Worm (Caenorhabditis elegans): ENCODE measurements around the gene fntb-1.

The fntb-1 gene

DNA sequence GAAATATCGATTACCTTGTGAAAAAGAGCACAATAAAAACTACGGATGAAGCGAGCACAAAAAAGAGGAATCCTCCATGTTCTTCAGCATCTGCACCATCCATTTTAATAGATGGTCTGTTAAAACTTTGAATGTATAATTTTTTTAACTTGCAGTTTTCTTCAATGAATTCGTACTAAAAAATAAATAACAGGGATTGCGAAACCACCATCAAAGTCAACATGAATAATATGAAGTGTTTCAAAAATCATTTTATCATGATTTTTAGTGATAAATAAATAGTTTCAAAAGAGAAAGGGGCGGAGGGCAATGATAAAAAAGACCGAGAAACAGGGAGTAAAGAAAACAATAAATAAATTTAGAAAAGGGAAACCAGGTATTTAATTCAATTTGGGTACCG, 26.1 kb upstream of the fntb-1 start, which contains the start of gene dhs-22 (continued):
- no peak for TF ChIP-seq lin-1 (GFP tag; IDR thresholded peaks at IDR 0.05)
- no peak for TF ChIP-seq gei-8 (GFP tag; optimal IDR thresholded peaks at IDR 0.05)
- TF ChIP-seq zfp-3 (GFP tag; conservative IDR thresholded peaks at IDR 0.05) = no peak
- no peak for TF ChIP-seq zip-11 (GFP tag; IDR thresholded peaks at IDR 0.05)
- TF ChIP-seq Y48G9A.11 (GFP tag; IDR thresholded peaks at IDR 0.05) = no peak
- no peak for TF ChIP-seq daf-16 (GFP tag; optimal IDR thresholded peaks at IDR 0.05)
- peak; percentile 81 for TF ChIP-seq daf-16 (tag; optimal IDR thresholded peaks at IDR 0.05)
- no peak for TF ChIP-seq snpc-4 (tag; optimal IDR thresholded peaks at IDR 0.05)
- TF ChIP-seq nhr-48 (tag; optimal IDR thresholded peaks at IDR 0.05) = no peak
- TF ChIP-seq hlh-30 (tag; optimal IDR thresholded peaks at IDR 0.05; ENCODE audit: insufficient read depth) = no peak
- no peak for TF ChIP-seq unc-39 (tag; optimal IDR thresholded peaks at IDR 0.05)
- no peak for TF ChIP-seq ctbp-1 (GFP tag; IDR thresholded peaks at IDR 0.05)
- TF ChIP-seq F37D6.2 (tag; optimal IDR thresholded peaks at IDR 0.05) = no peak
- peak; percentile 36 for TF ChIP-seq mep-1 (tag; optimal IDR thresholded peaks at IDR 0.05)

DNA sequence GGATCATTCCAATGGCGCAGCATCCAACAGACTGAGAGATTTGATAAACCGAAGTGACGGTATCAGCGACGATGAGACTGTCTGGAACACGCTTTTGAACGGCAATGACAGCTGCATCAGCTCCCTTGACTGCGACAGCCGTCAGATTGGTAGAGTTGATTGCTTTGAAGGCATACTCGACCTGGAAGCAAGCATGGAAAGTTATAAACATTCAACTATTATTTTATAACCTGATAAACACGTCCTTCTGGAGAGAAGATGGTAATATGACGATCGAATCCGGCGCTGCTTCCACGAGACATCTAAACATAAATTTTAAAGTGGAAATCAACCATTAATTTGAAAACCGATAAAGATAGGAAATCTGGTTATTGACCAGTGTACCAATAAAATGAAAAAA, 25.1 kb upstream of the fntb-1 start, which contains the start of gene pas-1:
Gene pas-1 (minus strand): TSS at position 302 of the 400 bp plus-strand sequence.
- peak; percentile 38 for TF ChIP-seq aha-1 (tag)
- no peak for TF ChIP-seq aly-2 (tag; optimal IDR thresholded peaks at IDR 0.05)
- no peak for TF ChIP-seq D1046.2 (GFP tag; IDR thresholded peaks at IDR 0.05)
- no peak for TF ChIP-seq ceh-20 (GFP tag; IDR thresholded peaks at IDR 0.05)
- no peak for TF ChIP-seq lin-1 (GFP tag; IDR thresholded peaks at IDR 0.05)
- no peak for TF ChIP-seq T20F7.1 (GFP tag; optimal IDR thresholded peaks at IDR 0.05)
- no peak for TF ChIP-seq daf-16 (GFP tag; optimal IDR thresholded peaks at IDR 0.05)
- TF ChIP-seq daf-16 (tag; optimal IDR thresholded peaks at IDR 0.05) = no peak
- TF ChIP-seq Y5F2A.4 (GFP tag; optimal IDR thresholded peaks at IDR 0.05) = no peak
- no peak for TF ChIP-seq pqm-1 (tag; optimal IDR thresholded peaks at IDR 0.05)
- no peak for TF ChIP-seq hlh-30 (tag; optimal IDR thresholded peaks at IDR 0.05; ENCODE audit: insufficient read depth)
- no peak for TF ChIP-seq F44E2.7 (GFP tag; IDR thresholded peaks at IDR 0.05)
- TF ChIP-seq nhr-237 (tag; optimal IDR thresholded peaks at IDR 0.05) = no peak
- TF ChIP-seq daf-12 (tag; optimal IDR thresholded peaks at IDR 0.05) = no peak
- TF ChIP-seq sdz-12 (GFP tag; optimal IDR thresholded peaks at IDR 0.05) = no peak
- no peak for TF ChIP-seq nhr-48 (tag; optimal IDR thresholded peaks at IDR 0.05)
- TF ChIP-seq zfp-2 (tag; optimal IDR thresholded peaks at IDR 0.05) = no peak
- TF ChIP-seq unc-62 (GFP tag; optimal IDR thresholded peaks at IDR 0.05 in 1 of 2) = no peak
- TF ChIP-seq unc-62 (tag; optimal IDR thresholded peaks at IDR 0.05) = no peak
- no peak for TF ChIP-seq skn-1 (tag; optimal IDR thresholded peaks at IDR 0.05)
- TF ChIP-seq snpc-1.2 (GFP tag; IDR thresholded peaks at IDR 0.05) = no peak
- no peak for TF ChIP-seq ztf-11 (tag; optimal IDR thresholded peaks at IDR 0.05)
- no peak for TF ChIP-seq zag-1 (tag; optimal IDR thresholded peaks at IDR 0.05)
- TF ChIP-seq nhr-111 (GFP tag; optimal IDR thresholded peaks at IDR 0.05) = no peak
- no peak for TF ChIP-seq lin-13 (GFP tag; optimal IDR thresholded peaks at IDR 0.05)
- peak; percentile 74 for TF ChIP-seq dmd-8 (GFP tag; IDR thresholded peaks at IDR 0.05)
- no peak for TF ChIP-seq lsy-2 (tag; optimal IDR thresholded peaks at IDR 0.05)
- no peak for TF ChIP-seq ceh-44 (GFP tag; IDR thresholded peaks at IDR 0.05)
- TF ChIP-seq ama-1 (optimal IDR thresholded peaks at IDR 0.05) = peak; percentile 67
- peak; percentile 54 for TF ChIP-seq egl-43 (GFP tag; IDR thresholded peaks at IDR 0.05)
- TF ChIP-seq mxl-2 (GFP tag; conservative IDR thresholded peaks at IDR 0.05) = no peak
- TF ChIP-seq T26A8.4 (GFP tag; IDR thresholded peaks at IDR 0.05) = 0 out of 2 replicates have a peak, but pooled peaks have one; percentile 48
- TF ChIP-seq nhr-10 (tag; optimal IDR thresholded peaks at IDR 0.05) = no peak
- no peak for TF ChIP-seq lim-7 (GFP tag; IDR thresholded peaks at IDR 0.05)
- no peak for TF ChIP-seq ztf-7 (tag; optimal IDR thresholded peaks at IDR 0.05)
- no peak for TF ChIP-seq madf-5 (GFP tag; IDR thresholded peaks at IDR 0.05)
- TF ChIP-seq arid-1 (GFP tag; conservative IDR thresholded peaks at IDR 0.05) = 0 out of 2 replicates have a peak, but pooled peaks have one; percentile 6
- no peak for TF ChIP-seq set-16 (GFP tag; IDR thresholded peaks at IDR 0.05)
- no peak for TF ChIP-seq R02D3.7 (tag; optimal IDR thresholded peaks at IDR 0.05)
- TF ChIP-seq Y105C5A.15 (GFP tag; IDR thresholded peaks at IDR 0.05) = 0 out of 2 replicates have a peak, but pooled peaks have one; percentile 12
- TF ChIP-seq Y48G9A.11 (GFP tag; IDR thresholded peaks at IDR 0.05) = peak; percentile 15; the same call in 1 of the 2 replicates
- 0 out of 2 replicates have a peak, but pooled peaks have one; percentile 40 for TF ChIP-seq pha-4 (GFP tag; IDR thresholded peaks at IDR 0.05)
- no peak for TF ChIP-seq pha-4 (tag; optimal IDR thresholded peaks at IDR 0.05)
- peak; percentile 60 for TF ChIP-seq lin-38 (GFP tag; IDR thresholded peaks at IDR 0.05)
